Fruit fly (Drosophila melanogaster) Kc167 (cell line): ENCODE measurements around the gene CG42327.

ENCODE experiments used
- Myc ChIP-seq: fragments of >200 bp; optimal IDR thresholded peaks from 2 replicates; lab custom pipeline; 2017; ENCODE audit warnings: missing external identifiers
- Sin3A ChIP-seq: fragments of >200 bp; optimal IDR thresholded peaks from 2 replicates; lab custom pipeline; 2018; ENCODE audit warnings: missing external identifiers
- insv ChIP-seq: fragments of >200 bp; optimal IDR thresholded peaks from 3 replicates; lab custom pipeline; 2018; ENCODE audit warnings: missing external identifiers
- psq ChIP-seq: fragments of >200 bp; optimal IDR thresholded peaks from 2 replicates; lab custom pipeline; 2017; ENCODE audit warnings: missing external identifiers
- ttk ChIP-seq: sonication (Bioruptor generic); optimal IDR thresholded peaks from 2 replicates; lab custom pipeline; 2017; ENCODE audit warnings: missing external identifiers

dm6 chr3R:11683675-11684074 is 27.7 kb downstream of the CG42327 start:
- TF ChIP-seq psq (lab: Kevin White, UChicago) (no peak), ttk (lab: Kevin White, UChicago) (no peak), insv (no peak), Myc (lab: Kevin White, UChicago) (no peak), Sin3A (lab: Kevin White, UChicago) (no peak)
